Fruit fly (Drosophila melanogaster): ENCODE measurements around the gene Pburs.

Pburs gene

DNA sequence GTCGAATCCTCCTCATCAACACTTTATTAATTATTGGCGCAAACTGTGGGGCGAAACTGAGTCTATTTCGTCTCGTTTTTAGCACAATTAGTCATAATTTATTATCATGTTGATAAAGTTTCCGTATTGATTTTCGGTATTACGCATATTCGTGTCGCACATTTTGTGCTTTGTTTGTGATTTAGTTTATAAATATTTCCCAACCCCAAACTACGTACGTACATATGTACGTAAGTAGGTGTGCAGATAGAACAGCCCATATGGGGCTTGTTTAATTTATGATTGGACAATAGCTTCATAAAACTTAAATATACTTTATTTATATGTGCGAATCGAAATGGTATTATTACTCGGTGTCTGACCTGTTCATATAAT, 22.1 kb downstream of the Pburs start (continued):
- TF ChIP-seq CG8388 (GFP tag; optimal IDR thresholded peaks at IDR 0.05) (no peak), Sox100B (GFP tag; optimal IDR thresholded peaks at IDR 0.05) (no peak), pum (GFP tag; optimal IDR thresholded peaks at IDR 0.05) (no peak), Drgx (GFP tag; IDR thresholded peaks at IDR 0.05) (no peak), pb (GFP tag; optimal IDR thresholded peaks at IDR 0.05) (no peak), CG7839 (tag; optimal IDR thresholded peaks at IDR 0.05) (no peak), CG9932 (GFP tag; IDR thresholded peaks at IDR 0.05) (peak; percentile 32; the same call in 1 of the 2 replicates)

dm6 chr2L:14394298-14395064, 22.6 kb downstream of the Pburs start:
- TF ChIP-seq NC2β (GFP tag; optimal IDR thresholded peaks at IDR 0.05) (no peak), sd (tag; optimal IDR thresholded peaks at IDR 0.05) (peak; percentile 76), HmgZ (tag; optimal IDR thresholded peaks at IDR 0.05) (no peak), aop (GFP tag; IDR thresholded peaks at IDR 0.05) (no peak), CG3163 (GFP tag; optimal IDR thresholded peaks at IDR 0.05) (no peak), stwl (tag; optimal IDR thresholded peaks at IDR 0.05) (no peak), CTCF (GFP tag; optimal IDR thresholded peaks at IDR 0.05) (peak; percentile 56), B-H1 (GFP tag; IDR thresholded peaks at IDR 0.05) (no peak), CG6854 (GFP tag; optimal IDR thresholded peaks at IDR 0.05) (peak; percentile 33), Ada2b (GFP tag; IDR thresholded peaks at IDR 0.05) (no peak), CG8944 (GFP tag; optimal IDR thresholded peaks at IDR 0.05) (no peak), CG10565 (GFP tag; optimal IDR thresholded peaks at IDR 0.05) (no peak), tin (GFP tag; optimal IDR thresholded peaks at IDR 0.05) (no peak), nmo (GFP tag; optimal IDR thresholded peaks at IDR 0.05) (peak; percentile 22), CG5953 (GFP tag; IDR thresholded peaks at IDR 0.05) (no peak), tll (GFP tag; optimal IDR thresholded peaks at IDR 0.05) (no peak), Hr39 (optimal IDR thresholded peaks at IDR 0.05) (no peak), CG6791 (GFP tag; IDR thresholded peaks at IDR 0.05; ENCODE audit: partially characterized antibody) (no peak), CG17612 (GFP tag; IDR thresholded peaks at IDR 0.05) (no peak), Trl (optimal IDR thresholded peaks at IDR 0.05) (no peak), Trl (GFP tag; optimal IDR thresholded peaks at IDR 0.05) (no peak), CG11723 (GFP tag; optimal IDR thresholded peaks at IDR 0.05) (no peak), al (GFP tag; IDR thresholded peaks at IDR 0.05) (no peak), ttk (GFP tag; IDR thresholded peaks at IDR 0.05) (no peak), CG10321 (GFP tag; IDR thresholded peaks at IDR 0.05) (no peak), Fer1 (GFP tag; optimal IDR thresholded peaks at IDR 0.05) (peak; percentile 12), dimm (GFP tag; IDR thresholded peaks at IDR 0.05) (no peak), CG13624 (GFP tag; optimal IDR thresholded peaks at IDR 0.05) (peak; percentile 48), D (optimal IDR thresholded peaks at IDR 0.05) (no peak), D (GFP tag; optimal IDR thresholded peaks at IDR 0.05) (no peak), Atf3 (GFP tag; optimal IDR thresholded peaks at IDR 0.05) (no peak), CG32772 (GFP tag; IDR thresholded peaks at IDR 0.05) (no peak), CG6254 (GFP tag; optimal IDR thresholded peaks at IDR 0.05) (peak; percentile 76), unpg (GFP tag; optimal IDR thresholded peaks at IDR 0.05) (peak; percentile 63), CG18011 (GFP tag; optimal IDR thresholded peaks at IDR 0.05) (no peak), E2f1 (GFP tag; IDR thresholded peaks at IDR 0.05) (no peak), pfk (GFP tag; optimal IDR thresholded peaks at IDR 0.05) (no peak), Nf-YC (tag; optimal IDR thresholded peaks at IDR 0.05) (peak; percentile 51), Six4 (GFP tag; optimal IDR thresholded peaks at IDR 0.05) (no peak), Sin3A (optimal IDR thresholded peaks at IDR 0.05) (no peak), pnt (GFP tag; optimal IDR thresholded peaks at IDR 0.05) (no peak), ATbp (GFP tag; optimal IDR thresholded peaks at IDR 0.05) (peak; percentile 36), CG8281 (tag; optimal IDR thresholded peaks at IDR 0.05) (peak; percentile 67), CG12744 (GFP tag; optimal IDR thresholded peaks at IDR 0.05) (no peak)
